Worm (Caenorhabditis elegans): ENCODE measurements around the gene ttr-18.

The ttr-18 gene

DNA sequence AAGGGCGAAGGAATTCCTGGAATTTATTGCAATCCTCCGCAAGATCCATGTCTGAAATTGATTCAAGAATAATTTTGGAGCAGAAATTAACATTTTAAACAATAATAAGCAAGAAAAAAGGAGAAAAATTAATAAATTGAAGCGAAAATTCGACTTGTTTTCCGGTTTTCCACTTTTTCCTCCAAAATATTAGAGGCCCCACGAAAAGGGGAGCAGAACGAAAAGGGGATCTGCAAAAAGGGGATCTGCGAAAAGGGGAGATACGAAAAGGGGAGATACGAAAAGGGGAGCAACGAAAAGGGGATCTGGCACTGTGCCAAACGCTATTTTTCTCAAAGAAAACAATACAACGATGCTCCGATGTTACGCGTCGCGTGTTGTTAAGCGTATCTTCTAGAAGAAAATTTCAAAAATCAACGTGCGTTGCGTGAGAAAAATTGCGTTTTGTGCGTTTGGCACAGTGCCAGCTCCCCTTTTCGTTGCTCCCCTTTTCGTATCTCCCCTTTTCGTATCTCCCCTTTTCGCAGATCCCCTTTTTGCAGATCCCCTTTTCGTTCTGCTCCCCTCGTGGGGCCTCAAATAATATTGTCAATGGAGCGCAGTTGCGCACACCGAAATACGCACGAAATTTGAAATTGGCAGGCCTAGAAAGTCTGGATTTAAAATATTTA, 48.0 kb upstream of the ttr-18 start, which contains the start of gene Y62F5A.12 (continued):
- TF ChIP-seq lir-3 (tag; optimal IDR thresholded peaks at IDR 0.05; ENCODE audit: poor library complexity) (peak; percentile 91), nhr-47 (tag; optimal IDR thresholded peaks at IDR 0.05) (peak; percentile 92), mdl-1 (tag; optimal IDR thresholded peaks at IDR 0.05) (peak in 1 of 2 experiments; percentile 71), grh-1 (GFP tag; IDR thresholded peaks at IDR 0.05) (peak; percentile 58), nhr-85 (tag) (peak; percentile 74), C04F5.9 (tag; optimal IDR thresholded peaks at IDR 0.05) (peak; percentile 47), jun-1 (tag; optimal IDR thresholded peaks at IDR 0.05) (peak; percentile 66), tbx-2 (tag; optimal IDR thresholded peaks at IDR 0.05) (peak; percentile 82), nhr-11 (tag; optimal IDR thresholded peaks at IDR 0.05) (peak; percentile 11), lin-35 (GFP tag; optimal IDR thresholded peaks at IDR 0.05) (peak; percentile 78 to 92), fkh-8 (tag; optimal IDR thresholded peaks at IDR 0.05) (peak; percentile 90), xbp-1 (tag; optimal IDR thresholded peaks at IDR 0.05) (peak; percentile 86), unc-98 (GFP tag; IDR thresholded peaks at IDR 0.05) (peak; percentile 94), vab-15 (tag; optimal IDR thresholded peaks at IDR 0.05) (peak; percentile 76), nhr-90 (tag; optimal IDR thresholded peaks at IDR 0.05; ENCODE audit: poor library complexity) (peak; percentile 86), efl-3 (GFP tag; optimal IDR thresholded peaks at IDR 0.05) (peak; percentile 10), F16B12.6 (tag; optimal IDR thresholded peaks at IDR 0.05) (peak; percentile 32), snpc-4 (tag; optimal IDR thresholded peaks at IDR 0.05) (peak; percentile 6), ceh-82 (tag; optimal IDR thresholded peaks at IDR 0.05) (peak; percentile 76 to 92 (median 80)), ceh-88 (GFP tag; IDR thresholded peaks at IDR 0.05) (peak; percentile 90), irx-1 (tag; optimal IDR thresholded peaks at IDR 0.05) (peak; percentile 44), fos-1 (tag; optimal IDR thresholded peaks at IDR 0.05) (peak; percentile 31), unc-86 (tag; optimal IDR thresholded peaks at IDR 0.05) (peak; percentile 84), fkh-4 (tag; optimal IDR thresholded peaks at IDR 0.05; ENCODE audit: borderline replicate concordance) (peak; percentile 54), mep-1 (tag; optimal IDR thresholded peaks at IDR 0.05) (peak; percentile 63), lsy-2 (tag; optimal IDR thresholded peaks at IDR 0.05) (peak; percentile 72 to 73), hlh-4 (tag; optimal IDR thresholded peaks at IDR 0.05) (peak; percentile 20), mab-9 (GFP tag; IDR thresholded peaks at IDR 0.05) (peak; percentile 87), snu-23 (GFP tag; optimal IDR thresholded peaks at IDR 0.05) (peak; percentile 89), nhr-20 (tag; optimal IDR thresholded peaks at IDR 0.05) (peak; percentile 86)

DNA sequence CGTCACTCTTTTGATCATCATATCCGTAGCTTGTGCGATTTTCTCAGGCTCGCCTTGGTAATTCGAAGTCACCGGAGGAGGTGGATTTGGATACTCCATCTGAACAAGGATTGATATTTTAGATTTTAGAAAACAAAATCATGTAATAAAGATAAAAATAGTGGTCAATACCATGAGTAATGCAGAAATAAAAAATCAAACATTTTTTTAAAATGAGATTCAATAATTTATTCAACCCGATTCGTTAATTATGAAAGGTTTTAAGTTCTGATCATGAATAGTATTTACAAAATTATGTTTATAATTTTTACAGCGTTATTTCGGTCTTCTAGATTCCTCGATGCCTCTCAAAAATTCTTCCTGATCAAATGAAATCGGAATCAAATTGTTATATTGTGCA, 47.2 kb upstream of the ttr-18 start, which contains the start of gene mdt-8:
TSS of gene mdt-8 (minus strand) at position 101 of the 400 bp plus-strand sequence.
- TF ChIP-seq rnt-1 (tag; optimal IDR thresholded peaks at IDR 0.05) (no peak), C34B4.2 (tag; optimal IDR thresholded peaks at IDR 0.05) (no peak), unc-86 (tag; optimal IDR thresholded peaks at IDR 0.05) (no peak), elt-3 (tag; optimal IDR thresholded peaks at IDR 0.05) (no peak), ets-5 (GFP tag; IDR thresholded peaks at IDR 0.05) (no peak), skn-1 (tag; optimal IDR thresholded peaks at IDR 0.05) (no peak), hpl-2 (GFP tag; optimal IDR thresholded peaks at IDR 0.05) (no peak), mef-2 (tag; optimal IDR thresholded peaks at IDR 0.05) (no peak), sptf-1 (tag; optimal IDR thresholded peaks at IDR 0.05) (no peak), ceh-82 (tag; optimal IDR thresholded peaks at IDR 0.05) (no peak), ceh-8 (GFP tag; optimal IDR thresholded peaks at IDR 0.05) (no peak), nhr-77 (tag; optimal IDR thresholded peaks at IDR 0.05) (no peak), nhr-47 (tag; optimal IDR thresholded peaks at IDR 0.05) (no peak), Y116A8C.19 (tag; optimal IDR thresholded peaks at IDR 0.05; ENCODE audit: borderline replicate concordance) (no peak), irx-1 (tag; optimal IDR thresholded peaks at IDR 0.05) (no peak), nhr-12 (tag; optimal IDR thresholded peaks at IDR 0.05) (no peak), nhr-90 (tag; optimal IDR thresholded peaks at IDR 0.05; ENCODE audit: poor library complexity) (no peak)

Measured in whole organism, L1 larva.